Fruit fly (Drosophila melanogaster): ENCODE data around the gene CG8578.

CG8578 gene

DNA sequence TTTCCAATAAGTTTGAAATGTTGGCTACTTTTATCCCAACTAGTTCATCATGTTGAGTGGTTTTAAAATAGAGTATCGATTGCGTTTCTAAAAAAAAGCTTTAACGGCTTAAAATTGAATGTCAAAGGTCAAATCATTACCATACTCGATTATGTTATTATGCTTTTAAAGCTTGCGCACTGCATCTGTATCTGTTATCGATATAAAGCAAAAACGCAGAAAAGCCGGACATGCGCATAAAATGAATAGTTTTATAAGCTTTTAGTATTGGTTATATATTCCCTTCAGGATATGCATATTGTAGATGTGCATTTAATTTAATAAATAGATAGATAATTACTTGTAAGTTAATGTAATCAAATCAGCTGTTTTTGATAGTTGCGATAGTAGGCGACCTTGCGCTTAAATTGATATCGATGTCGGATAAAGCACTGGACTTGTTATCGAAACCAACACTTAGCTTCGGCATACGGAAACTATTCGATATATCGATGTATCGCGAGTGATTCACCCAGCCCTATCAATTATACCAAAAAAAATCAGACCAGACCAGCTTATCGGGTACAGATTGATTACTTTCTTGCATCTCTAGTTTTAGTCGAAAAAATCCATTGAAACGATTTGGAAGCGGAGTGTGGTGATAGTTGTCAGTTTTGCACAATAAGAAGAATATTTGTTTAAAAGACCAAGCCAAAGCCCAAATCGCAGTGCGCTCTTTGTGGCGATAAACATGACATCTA is 47.5 kb downstream of the CG8578 start, which contains the start of gene shi (continued):
- peak; percentile 80 for TF ChIP-seq CG17186 (GFP tag; optimal IDR thresholded peaks at IDR 0.05)
- TF ChIP-seq HmgZ (tag; optimal IDR thresholded peaks at IDR 0.05), result peak; percentile 73
- TF ChIP-seq sob (GFP tag; IDR thresholded peaks at IDR 0.05), result peak; percentile 35; the same call in 1 of the 2 replicates
- peak; percentile 96 for TF ChIP-seq chinmo (GFP tag; IDR thresholded peaks at IDR 0.05; ENCODE audit: partially characterized antibody)
- no peak for TF ChIP-seq seq (GFP tag; IDR thresholded peaks at IDR 0.05)
- TF ChIP-seq CG6791 (GFP tag; IDR thresholded peaks at IDR 0.05; ENCODE audit: partially characterized antibody), result peak; percentile 99
- peak; percentile 96 for TF ChIP-seq unc-4 (GFP tag; IDR thresholded peaks at IDR 0.05; ENCODE audit: partially characterized antibody)
- peak; percentile 1 for TF ChIP-seq CG10979 (tag; optimal IDR thresholded peaks at IDR 0.05)
- TF ChIP-seq CG13296 (GFP tag; optimal IDR thresholded peaks at IDR 0.05), result peak; percentile 23
- TF ChIP-seq CG7987 (GFP tag; optimal IDR thresholded peaks at IDR 0.05), result no peak
- no peak for TF ChIP-seq ab (GFP tag; optimal IDR thresholded peaks at IDR 0.05)
- TF ChIP-seq CG7786 (GFP tag; optimal IDR thresholded peaks at IDR 0.05), result peak; percentile 14
- peak; percentile 13 for TF ChIP-seq zfh2 (GFP tag; optimal IDR thresholded peaks at IDR 0.05)
- TF ChIP-seq Lhr (GFP tag; optimal IDR thresholded peaks at IDR 0.05), result peak; percentile 46
- TF ChIP-seq row (GFP tag; IDR thresholded peaks at IDR 0.05), result peak; percentile 67
- peak; percentile 81 for TF ChIP-seq Jarid2 (GFP tag; optimal IDR thresholded peaks at IDR 0.05)
- TF ChIP-seq CG12769 (tag; optimal IDR thresholded peaks at IDR 0.05), result peak; percentile 46
- no peak for TF ChIP-seq Xrp1 (GFP tag; IDR thresholded peaks at IDR 0.05)
- TF ChIP-seq YL-1 (GFP tag; optimal IDR thresholded peaks at IDR 0.05), result no peak
- peak; percentile 86 for TF ChIP-seq exex (tag; optimal IDR thresholded peaks at IDR 0.05)
- TF ChIP-seq CG11504 (tag; optimal IDR thresholded peaks at IDR 0.05), result no peak
- TF ChIP-seq CG10431 (GFP tag; optimal IDR thresholded peaks at IDR 0.05), result peak; percentile 28
- TF ChIP-seq Atf-2 (GFP tag; optimal IDR thresholded peaks at IDR 0.05), result no peak
- no peak for TF ChIP-seq CkIIα-i1 (GFP tag; IDR thresholded peaks at IDR 0.05)
- TF ChIP-seq twi (tag; optimal IDR thresholded peaks at IDR 0.05), result no peak
- TF ChIP-seq lmd (GFP tag; IDR thresholded peaks at IDR 0.05), result no peak
- TF ChIP-seq inv (GFP tag; IDR thresholded peaks at IDR 0.05; ENCODE audit: partially characterized antibody), result peak; percentile 97
- TF ChIP-seq CG7556 (GFP tag; optimal IDR thresholded peaks at IDR 0.05), result no peak
- peak; percentile 18 for TF ChIP-seq kay (GFP tag; optimal IDR thresholded peaks at IDR 0.05)
- TF ChIP-seq CG9437 (GFP tag; optimal IDR thresholded peaks at IDR 0.05), result no peak
- peak; percentile 99 for TF ChIP-seq vnd (GFP tag; IDR thresholded peaks at IDR 0.05; ENCODE audit: partially characterized antibody)
- TF ChIP-seq oc (tag; optimal IDR thresholded peaks at IDR 0.05), result no peak
- TF ChIP-seq phol (tag; optimal IDR thresholded peaks at IDR 0.05), result peak; percentile 44
- peak; percentile 91 for TF ChIP-seq Doc3 (GFP tag; IDR thresholded peaks at IDR 0.05; ENCODE audit: partially characterized antibody)
- TF ChIP-seq CG9727 (GFP tag; optimal IDR thresholded peaks at IDR 0.05), result no peak
- no peak for TF ChIP-seq chif (GFP tag; optimal IDR thresholded peaks at IDR 0.05)
- no peak for TF ChIP-seq salm (tag; optimal IDR thresholded peaks at IDR 0.05)
- TF ChIP-seq bbx (GFP tag; IDR thresholded peaks at IDR 0.05; ENCODE audit: partially characterized antibody), result peak; percentile 99
- no peak for TF ChIP-seq CG10565 (GFP tag; optimal IDR thresholded peaks at IDR 0.05)
- TF ChIP-seq mld (GFP tag; IDR thresholded peaks at IDR 0.05; ENCODE audit: partially characterized antibody), result peak; percentile 96
- peak; percentile 65 for TF ChIP-seq Elba2 (GFP tag; optimal IDR thresholded peaks at IDR 0.05)
- no peak for TF ChIP-seq sima (GFP tag; optimal IDR thresholded peaks at IDR 0.05)
- peak; percentile 99 for TF ChIP-seq amos (GFP tag; IDR thresholded peaks at IDR 0.05; ENCODE audit: partially characterized antibody)
- peak; percentile 94 for TF ChIP-seq Sry-δ (GFP tag; optimal IDR thresholded peaks at IDR 0.05)
- peak; percentile 51; the same call in 1 of the 3 replicates for TF ChIP-seq CG7357 (GFP tag; IDR thresholded peaks at IDR 0.05)
- TF ChIP-seq gsb (GFP tag; IDR thresholded peaks at IDR 0.05), result no peak
- TF ChIP-seq CG33557 (GFP tag; optimal IDR thresholded peaks at IDR 0.05), result no peak
- peak; percentile 95 for TF ChIP-seq CG11560 (tag; IDR thresholded peaks at IDR 0.05)
- no peak for TF ChIP-seq fru (optimal IDR thresholded peaks at IDR 0.05)

Data from whole organism, embryonic.